Worm (Caenorhabditis elegans) whole organism, L1 larva: Measurements from ENCODE around the gene lin-39.

Experiments
- aly-2 ChIP-seq: fragments of 150-350 bp; optimal IDR thresholded peaks from 2 replicates; lab custom pipeline; 2014; ENCODE audit warnings: missing biosample characterization, missing genetic modification characterization
- irx-1 ChIP-seq: sonication (generic microtip); optimal IDR thresholded peaks from 2 replicates; lab custom pipeline; 2016; ENCODE audit warnings: missing genetic modification characterization, missing compliant biosample characterization
- pag-3 ChIP-seq: sonication (generic microtip); optimal IDR thresholded peaks from 2 replicates; lab custom pipeline; 2017; ENCODE audit warnings: missing genetic modification characterization, mild to moderate bottlenecking, missing compliant biosample characterization, antibody characterized with exemption, borderline replicate concordance; ENCODE audit not compliant: insufficient read depth
- sptf-1 ChIP-seq: fragments of 150-350 bp; optimal IDR thresholded peaks from 2 replicates; lab custom pipeline; 2014; ENCODE audit warnings: missing biosample characterization, missing genetic modification characterization
- unc-30 ChIP-seq: sonication (generic microtip); optimal IDR thresholded peaks from 2 replicates; lab custom pipeline; 2017; ENCODE audit warnings: missing biosample characterization, missing genetic modification characterization
- unc-62 ChIP-seq: fragments of 150-350 bp; optimal IDR thresholded peaks from 2 replicates; lab custom pipeline; 2014; ENCODE audit warnings: missing biosample characterization, missing genetic modification reagents, missing genetic modification characterization
- zag-1 ChIP-seq: fragments of 150-350 bp; optimal IDR thresholded peaks from 2 replicates; lab custom pipeline; 2014; ENCODE audit warnings: missing biosample characterization, missing genetic modification characterization

- no peak for TF ChIP-seq irx-1
- TF ChIP-seq pag-3 (tag; lab: Kevin White, UChicago), result no peak
- TF ChIP-seq aly-2 (tag; lab: Kevin White, UChicago), result no peak
- TF ChIP-seq sptf-1 (tag; lab: Kevin White, UChicago), result no peak
- TF ChIP-seq unc-62 (GFP tag; lab: Kevin White, UChicago), result no peak
- no peak for TF ChIP-seq zag-1 (tag; lab: Kevin White, UChicago)
- TF ChIP-seq unc-30, result no peak
Measured at ce11 chrIII:7580586-7580985, 44.2 kb upstream of the lin-39 start.
